Fruit fly (Drosophila melanogaster) S2 (cell line): Measurements from ENCODE around the gene CG17777.

ENCODE experiments used
- CG8478 ChIP-seq: fragments of >200 bp; optimal IDR thresholded peaks from 2 replicates; lab custom pipeline; 2018
- CTCF ChIP-seq, 2 experiments: fragments of >200 bp; optimal IDR thresholded peaks; 2 replicates each; lab custom pipeline; 2018

CG17777 gene

dm6 chrX:2212327-2212820 lies 25.7 kb downstream of the CG17777 start:
- TF ChIP-seq CTCF (optimal IDR thresholded peaks at IDR 0.05; lab: Kevin White, UChicago) (no peak), CG8478 (lab: Kevin White, UChicago) (no peak)

DNA sequence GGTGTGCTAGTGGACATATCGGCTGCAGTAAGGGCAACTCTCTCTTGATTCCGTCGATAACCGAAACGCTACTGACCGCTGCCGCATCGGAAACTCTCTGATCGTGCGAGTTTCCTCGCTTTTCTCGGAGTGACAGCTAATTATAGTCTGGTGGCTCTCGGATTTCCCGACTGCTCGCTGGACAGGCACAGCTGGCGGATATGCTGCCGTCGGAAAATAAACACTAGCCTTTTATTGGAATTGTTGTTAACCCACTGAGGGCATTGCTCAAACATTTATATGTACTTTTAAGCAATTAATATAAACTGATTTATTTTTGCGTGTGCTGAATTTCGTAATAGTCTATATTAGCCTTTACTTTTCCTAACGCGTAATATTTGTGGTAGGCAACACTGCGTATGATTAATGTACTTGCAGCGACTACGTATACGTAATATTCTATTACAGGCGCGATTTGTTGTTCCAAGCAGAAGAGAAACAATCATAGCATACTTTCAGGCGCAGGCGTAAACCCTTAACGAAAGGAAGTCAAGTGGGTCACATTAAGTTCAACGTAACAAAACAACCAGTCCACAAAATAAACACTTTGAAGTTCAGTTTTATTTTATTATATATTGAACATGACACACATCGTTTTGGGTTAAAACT lies 27.2 kb downstream of the CG17777 start, which contains the start of gene SmydA-8:
SmydA-8 (minus strand) TSS at position 51 of the 648 bp plus-strand sequence.
- TF ChIP-seq CTCF (optimal IDR thresholded peaks at IDR 0.05; lab: Kevin White, UChicago) (no peak), CG8478 (lab: Kevin White, UChicago) (no peak)

- TF ChIP-seq CTCF (optimal IDR thresholded peaks at IDR 0.05; lab: Kevin White, UChicago) (no peak), CG8478 (lab: Kevin White, UChicago) (no peak)
These were observed 31.8 kb downstream of the CG17777 start for dm6 chrX:2218455-2218854.

DNA sequence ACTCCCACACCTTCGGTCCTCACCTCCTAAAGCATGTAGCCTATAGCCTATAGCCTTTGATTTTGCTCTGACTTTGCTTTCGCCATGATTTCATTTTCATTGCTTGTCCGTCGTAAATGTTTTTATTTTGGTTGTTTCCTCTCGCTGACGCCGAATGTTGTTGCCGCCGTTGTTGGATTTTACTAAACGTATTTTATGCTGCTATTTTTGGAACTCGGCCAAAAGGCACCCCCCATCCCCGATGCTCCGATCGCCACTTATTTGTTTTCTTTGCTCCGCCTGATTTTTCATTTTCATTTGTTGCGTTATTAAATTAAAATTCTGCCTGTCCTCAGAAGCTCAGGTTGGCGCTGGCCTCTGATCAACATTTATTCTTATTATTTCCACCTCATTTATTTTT lies 32.6 kb downstream of the CG17777 start:
- TF ChIP-seq CG8478 (lab: Kevin White, UChicago) (no peak), CTCF (optimal IDR thresholded peaks at IDR 0.05; lab: Kevin White, UChicago) (no peak)

DNA sequence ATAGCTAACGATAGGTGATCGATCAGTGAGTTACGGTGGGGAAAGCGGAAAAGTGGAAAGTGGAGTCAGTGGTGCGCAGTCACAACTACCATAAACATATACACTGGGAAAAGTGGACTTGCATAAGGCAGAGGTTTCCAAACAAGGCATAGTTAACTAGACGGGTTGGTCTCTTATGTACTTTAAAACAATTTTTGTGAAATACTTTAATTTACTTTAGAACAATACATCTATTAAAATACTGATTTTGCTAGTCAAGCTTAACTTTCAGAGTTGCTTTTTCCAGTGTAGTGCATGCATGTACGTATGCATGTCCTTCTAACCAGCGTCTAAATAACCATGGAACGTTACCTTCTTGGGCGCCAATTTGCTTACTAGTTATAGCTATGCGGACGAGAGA lies 33.2 kb downstream of the CG17777 start:
- TF ChIP-seq CTCF (optimal IDR thresholded peaks at IDR 0.05; lab: Kevin White, UChicago), result no peak

dm6 chrX:2221598-2221997 lies 34.9 kb downstream of the CG17777 start:
- TF ChIP-seq CTCF (optimal IDR thresholded peaks at IDR 0.05; lab: Kevin White, UChicago) (no peak), CG8478 (lab: Kevin White, UChicago) (no peak)

DNA sequence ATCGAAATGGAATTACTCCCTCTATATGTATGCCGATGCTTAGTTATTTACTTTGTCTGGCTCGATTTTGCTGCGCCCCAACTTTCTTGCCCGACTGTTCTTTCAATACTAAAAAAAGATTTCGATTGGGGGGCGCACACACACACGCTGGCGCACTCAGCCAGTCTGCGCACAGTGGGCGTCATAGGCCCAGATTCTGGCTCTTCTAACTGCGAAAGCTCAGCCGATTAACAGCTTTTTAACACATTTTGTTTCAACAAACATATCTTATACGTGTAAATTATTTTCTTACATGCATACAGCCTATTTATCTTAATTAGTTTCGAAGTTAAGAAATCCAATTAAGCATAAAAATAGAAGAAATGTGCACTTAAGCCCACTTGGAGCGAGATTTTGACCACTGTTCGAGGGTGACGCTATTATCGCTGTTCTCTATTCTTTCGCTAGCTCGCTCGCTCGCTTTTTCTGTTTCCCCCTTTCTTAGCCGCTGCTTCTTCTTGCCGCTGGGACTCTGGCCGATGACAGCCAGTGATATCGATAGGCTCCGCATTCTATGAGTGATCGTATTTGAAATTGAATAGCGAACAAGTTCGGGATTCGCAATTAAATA lies 35.6 kb downstream of the CG17777 start, which contains the start of gene Vinc:
Vinc (minus strand) TSS at position 387 of the 610 bp plus-strand sequence.
- TF ChIP-seq CG8478 (lab: Kevin White, UChicago) (no peak), CTCF (optimal IDR thresholded peaks at IDR 0.05; lab: Kevin White, UChicago) (no peak)

- no peak for TF ChIP-seq CG8478 (lab: Kevin White, UChicago)
- no peak for TF ChIP-seq CTCF (optimal IDR thresholded peaks at IDR 0.05; lab: Kevin White, UChicago)
These were observed 36.8 kb downstream of the CG17777 start, which contains the start of gene CG14052 for dm6 chrX:2223454-2223853. CG14052 (plus strand) TSS chrX:2223754.

DNA sequence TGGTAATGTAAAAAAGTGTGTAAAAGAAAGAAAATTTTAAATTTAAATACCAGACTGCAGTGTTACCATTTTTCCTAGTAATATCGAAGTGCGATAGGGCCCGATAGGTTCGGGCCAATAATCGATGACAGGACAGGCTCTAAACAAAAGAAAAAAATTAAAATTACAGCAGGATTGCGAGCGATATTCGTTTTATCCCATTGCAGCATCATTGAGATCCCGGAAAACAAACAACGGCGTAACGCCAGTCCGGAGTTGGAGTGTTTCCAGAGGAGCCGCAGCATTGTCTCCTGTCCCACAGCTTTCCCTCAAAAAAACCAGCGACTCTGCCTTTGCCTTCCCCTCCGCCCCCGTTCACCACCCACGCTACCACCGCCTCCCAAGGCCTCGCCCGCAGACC lies 38.5 kb downstream of the CG17777 start, which contains the start of gene pcx:
pcx (plus strand) TSS at position 159 of the 400 bp plus-strand sequence.
- TF ChIP-seq CTCF (optimal IDR thresholded peaks at IDR 0.05; lab: Kevin White, UChicago), result no peak
- no peak for TF ChIP-seq CG8478 (lab: Kevin White, UChicago)
